Worm (Caenorhabditis elegans) whole organism, early embryonic: ENCODE measurements around the gene F10E7.1.

ENCODE experiments used
- B0310.2 ChIP-seq: sonication (generic microtip); optimal IDR thresholded peaks from 2 replicates; lab custom pipeline; 2016; ENCODE audit warnings: mild to moderate bottlenecking, missing genetic modification characterization, missing compliant biosample characterization
- F13C5.2 ChIP-seq: sonication (generic microtip); optimal IDR thresholded peaks from 2 replicates; lab custom pipeline; 2017; ENCODE audit warnings: mild to moderate bottlenecking, missing genetic modification characterization, inconsistent platforms, missing compliant biosample characterization
- aly-1 ChIP-seq: sonication (generic microtip); optimal IDR thresholded peaks from 2 replicates; lab custom pipeline; 2016; ENCODE audit warnings: missing genetic modification characterization, missing compliant biosample characterization
- ama-1 ChIP-seq: fragments of 150-350 bp; optimal IDR thresholded peaks from 2 replicates; lab custom pipeline; 2014
- ceh-13 ChIP-seq: fragments of 200-800 bp; sonication (Bioruptor generic); optimal IDR thresholded peaks from 2 replicates; lab custom pipeline; 2018; ENCODE audit warnings: mild to moderate bottlenecking, missing genetic modification characterization, missing compliant biosample characterization
- ets-7 ChIP-seq: sonication (generic microtip); optimal IDR thresholded peaks from 2 replicates; lab custom pipeline; 2016; ENCODE audit warnings: missing genotype, missing genetic modification characterization, missing compliant biosample characterization
- flt-1 ChIP-seq: fragments of 200-800 bp; sonication (Bioruptor generic); IDR thresholded peaks from 2 replicates; pipeline ENCODE4 v1.3.6; 2022; ENCODE audit warnings: missing genetic modification characterization, missing compliant biosample characterization
- hmbx-1 ChIP-seq: sonication (generic microtip); optimal IDR thresholded peaks from 2 replicates; lab custom pipeline; 2016; ENCODE audit warnings: mild to moderate bottlenecking, missing genetic modification characterization, missing compliant biosample characterization
- hmg-4 ChIP-seq: fragments of 200-800 bp; sonication (Bioruptor generic); optimal IDR thresholded peaks from 2 replicates; lab custom pipeline; 2018; ENCODE audit warnings: mild to moderate bottlenecking, missing genetic modification characterization, missing compliant biosample characterization
- pes-1 ChIP-seq: fragments of 200-800 bp; sonication (Bioruptor generic); IDR thresholded peaks from 2 replicates; pipeline ENCODE4 v1.3.6; 2022; ENCODE audit warnings: missing genetic modification reagents, missing genetic modification characterization, missing compliant biosample characterization
- scrt-1 ChIP-seq: fragments of 200-800 bp; sonication (Bioruptor generic); IDR thresholded peaks from 2 replicates; pipeline ENCODE4 v1.3.6; 2022; ENCODE audit warnings: missing genetic modification characterization, missing compliant biosample characterization
- sea-1 ChIP-seq: fragments of 200-800 bp; sonication (Bioruptor generic); conservative IDR thresholded peaks from 2 replicates; pipeline ENCODE4 v1.3.6; 2022; ENCODE audit warnings: missing genetic modification characterization, missing compliant biosample characterization
- tbx-37 ChIP-seq: fragments of 200-800 bp; sonication (Bioruptor generic); conservative IDR thresholded peaks from 2 replicates; pipeline ENCODE4 v1.3.6; 2022; ENCODE audit warnings: missing genetic modification reagents, missing genetic modification characterization, missing compliant biosample characterization
- tra-4 ChIP-seq: sonication (generic microtip); optimal IDR thresholded peaks from 2 replicates; lab custom pipeline; 2017; ENCODE audit warnings: missing genetic modification characterization, missing compliant biosample characterization

- TF ChIP-seq ama-1 (lab: Kevin White, UChicago) (no peak), tbx-37 (GFP tag; lab: Robert Waterston, UW) (no peak), hmbx-1 (tag; lab: Kevin White, UChicago) (no peak), pes-1 (GFP tag; lab: Robert Waterston, UW) (no peak), F13C5.2 (tag; lab: Kevin White, UChicago) (no peak), ets-7 (tag; lab: Kevin White, UChicago) (no peak), hmg-4 (GFP tag; lab: Kevin White, UChicago) (no peak), tra-4 (tag; lab: Kevin White, UChicago) (no peak), aly-1 (tag; lab: Kevin White, UChicago) (no peak), scrt-1 (GFP tag; lab: Robert Waterston, UW) (no peak), B0310.2 (tag; lab: Kevin White, UChicago) (no peak), flt-1 (no peak), sea-1 (GFP tag; lab: Robert Waterston, UW) (no peak), ceh-13 (GFP tag; lab: Kevin White, UChicago) (no peak)
Observed at ce11 chrII:7109956-7110355, 16.6 kb upstream of the F10E7.1 start, which contains the start of gene F10E7.9.
